Fruit fly (Drosophila melanogaster): ENCODE results near the gene Grl36b.

The Grl36b gene

dm6 chr2L:18112435-18112834 lies 13.1 kb downstream of the Grl36b start:
- TF ChIP-seq Sp1 (GFP tag; optimal IDR thresholded peaks at IDR 0.05) (no peak), GATAd (GFP tag; optimal IDR thresholded peaks at IDR 0.05) (no peak), CG32264 (GFP tag; optimal IDR thresholded peaks at IDR 0.05) (no peak), woc (GFP tag; optimal IDR thresholded peaks at IDR 0.05) (no peak), Vsx2 (GFP tag; optimal IDR thresholded peaks at IDR 0.05; ENCODE audit: partially characterized antibody) (no peak), OdsH (GFP tag; optimal IDR thresholded peaks at IDR 0.05) (no peak), Jra (GFP tag; optimal IDR thresholded peaks at IDR 0.05) (no peak), Abd-B (GFP tag; optimal IDR thresholded peaks at IDR 0.05) (no peak), Dfd (GFP tag; optimal IDR thresholded peaks at IDR 0.05) (no peak), rgr (GFP tag; optimal IDR thresholded peaks at IDR 0.05) (no peak)

dm6 chr2L:18096268-18096667 lies 29.3 kb downstream of the Grl36b start, which contains the start of gene Slc25A46b:
Gene Slc25A46b, plus strand, starts transcription at chr2L:18096568.
- no peak for TF ChIP-seq Dfd (GFP tag; optimal IDR thresholded peaks at IDR 0.05)
- TF ChIP-seq OdsH (GFP tag; optimal IDR thresholded peaks at IDR 0.05) = no peak
- TF ChIP-seq jim (GFP tag; optimal IDR thresholded peaks at IDR 0.05) = no peak
- no peak for TF ChIP-seq HLH106 (tag; optimal IDR thresholded peaks at IDR 0.05)
- TF ChIP-seq tai (GFP tag; optimal IDR thresholded peaks at IDR 0.05) = no peak
- no peak for TF ChIP-seq lola (GFP tag; optimal IDR thresholded peaks at IDR 0.05)
- TF ChIP-seq br (GFP tag; optimal IDR thresholded peaks at IDR 0.05) = no peak
- no peak for TF ChIP-seq Rel (GFP tag; optimal IDR thresholded peaks at IDR 0.05)
- TF ChIP-seq Rel (tag; optimal IDR thresholded peaks at IDR 0.05) = no peak
- no peak for TF ChIP-seq dmrt93B (GFP tag; optimal IDR thresholded peaks at IDR 0.05)
- no peak for TF ChIP-seq Hnf4 (GFP tag; optimal IDR thresholded peaks at IDR 0.05)
- no peak for TF ChIP-seq N (GFP tag; optimal IDR thresholded peaks at IDR 0.05)
- TF ChIP-seq Abd-B (GFP tag; optimal IDR thresholded peaks at IDR 0.05) = no peak
- no peak for TF ChIP-seq brk (GFP tag; optimal IDR thresholded peaks at IDR 0.05)
- no peak for TF ChIP-seq CG32264 (GFP tag; optimal IDR thresholded peaks at IDR 0.05)
- TF ChIP-seq fru (GFP tag; optimal IDR thresholded peaks at IDR 0.05) = no peak
- TF ChIP-seq rgr (GFP tag; optimal IDR thresholded peaks at IDR 0.05) = no peak
- TF ChIP-seq Jra (GFP tag; optimal IDR thresholded peaks at IDR 0.05) = no peak
- TF ChIP-seq Sp1 (GFP tag; optimal IDR thresholded peaks at IDR 0.05) = no peak

dm6 chr2L:18092156-18092555 lies 33.4 kb downstream of the Grl36b start, which contains the start of gene CG15153:
Gene CG15153, minus strand, starts transcription at chr2L:18092256.
- TF ChIP-seq N (GFP tag; optimal IDR thresholded peaks at IDR 0.05) = no peak
- no peak for TF ChIP-seq Rel (GFP tag; optimal IDR thresholded peaks at IDR 0.05)
- TF ChIP-seq Rel (tag; optimal IDR thresholded peaks at IDR 0.05) = no peak
- no peak for TF ChIP-seq CG9705 (GFP tag; optimal IDR thresholded peaks at IDR 0.05)
- TF ChIP-seq brk (GFP tag; optimal IDR thresholded peaks at IDR 0.05) = no peak

- TF ChIP-seq Hnf4 (GFP tag; optimal IDR thresholded peaks at IDR 0.05) (no peak), tai (GFP tag; optimal IDR thresholded peaks at IDR 0.05) (no peak), GATAd (GFP tag; optimal IDR thresholded peaks at IDR 0.05) (no peak), Rel (GFP tag; optimal IDR thresholded peaks at IDR 0.05) (no peak), Rel (tag; optimal IDR thresholded peaks at IDR 0.05) (no peak), Hr83 (GFP tag; optimal IDR thresholded peaks at IDR 0.05; ENCODE audit: poor library complexity, severe bottlenecking) (no peak), ey (GFP tag; optimal IDR thresholded peaks at IDR 0.05) (no peak), Jra (GFP tag; optimal IDR thresholded peaks at IDR 0.05) (no peak), Sp1 (GFP tag; optimal IDR thresholded peaks at IDR 0.05) (no peak), Dfd (GFP tag; optimal IDR thresholded peaks at IDR 0.05) (no peak), woc (GFP tag; optimal IDR thresholded peaks at IDR 0.05) (no peak), HLH106 (tag; optimal IDR thresholded peaks at IDR 0.05) (no peak), dsf (GFP tag; optimal IDR thresholded peaks at IDR 0.05; ENCODE audit: borderline replicate concordance) (no peak), rgr (GFP tag; optimal IDR thresholded peaks at IDR 0.05) (no peak), jim (GFP tag; optimal IDR thresholded peaks at IDR 0.05) (no peak), brk (GFP tag; optimal IDR thresholded peaks at IDR 0.05) (no peak), Mio (GFP tag; optimal IDR thresholded peaks at IDR 0.05) (no peak), OdsH (GFP tag; optimal IDR thresholded peaks at IDR 0.05) (no peak), foxo (GFP tag; optimal IDR thresholded peaks at IDR 0.05) (no peak), fru (GFP tag; optimal IDR thresholded peaks at IDR 0.05) (no peak)
These were observed 33.8 kb downstream of the Grl36b start for dm6 chr2L:18091705-18092104.

dm6 chr2L:18083956-18084355 lies 41.6 kb downstream of the Grl36b start, which contains the start of gene CG31741:
Gene CG31741, plus strand, starts transcription at chr2L:18084256.
- TF ChIP-seq Dfd (GFP tag; optimal IDR thresholded peaks at IDR 0.05) (no peak), tai (GFP tag; optimal IDR thresholded peaks at IDR 0.05) (no peak), Myc (optimal IDR thresholded peaks at IDR 0.05) (no peak), fru (GFP tag; optimal IDR thresholded peaks at IDR 0.05) (no peak)

- TF ChIP-seq HLH106 (tag; optimal IDR thresholded peaks at IDR 0.05) (no peak), Hr78 (GFP tag; optimal IDR thresholded peaks at IDR 0.05) (no peak), brk (GFP tag; optimal IDR thresholded peaks at IDR 0.05) (no peak), pan (optimal IDR thresholded peaks at IDR 0.05) (no peak), Sp1 (GFP tag; optimal IDR thresholded peaks at IDR 0.05) (no peak), sv (GFP tag; optimal IDR thresholded peaks at IDR 0.05) (no peak), CG9705 (GFP tag; optimal IDR thresholded peaks at IDR 0.05) (no peak), CrebA (GFP tag; optimal IDR thresholded peaks at IDR 0.05; ENCODE audit: borderline replicate concordance) (no peak), Hr83 (GFP tag; optimal IDR thresholded peaks at IDR 0.05; ENCODE audit: poor library complexity, severe bottlenecking) (no peak), rgr (GFP tag; optimal IDR thresholded peaks at IDR 0.05) (no peak), dl (GFP tag; optimal IDR thresholded peaks at IDR 0.05; ENCODE audit: insufficient read depth in 1 of 2, partially characterized antibody in 2 of 2) (no peak), Rel (GFP tag; optimal IDR thresholded peaks at IDR 0.05) (no peak), Rel (tag; optimal IDR thresholded peaks at IDR 0.05) (no peak), woc (GFP tag; optimal IDR thresholded peaks at IDR 0.05) (no peak), sage (GFP tag; optimal IDR thresholded peaks at IDR 0.05) (no peak), tai (GFP tag; optimal IDR thresholded peaks at IDR 0.05) (no peak), Jra (GFP tag; optimal IDR thresholded peaks at IDR 0.05) (no peak), Dif (GFP tag; optimal IDR thresholded peaks at IDR 0.05; ENCODE audit: partially characterized antibody) (no peak), GATAd (GFP tag; optimal IDR thresholded peaks at IDR 0.05) (no peak), Mio (GFP tag; optimal IDR thresholded peaks at IDR 0.05) (no peak), OdsH (GFP tag; optimal IDR thresholded peaks at IDR 0.05) (no peak)
These were observed 44.2 kb downstream of the Grl36b start, which contains the start of gene ninaD for dm6 chr2L:18081328-18081727. Gene ninaD, plus strand, starts transcription at chr2L:18081628.
